Fruit fly (Drosophila melanogaster) whole organism, pupa: Measurements from ENCODE around the gene CCT6.

ENCODE experiments used
- CG10348 ChIP-seq: fragments of 200-800 bp; sonication (Bioruptor generic); IDR thresholded peaks from 2 replicates; pipeline ENCODE4 v1.3.6; 2022; ENCODE audit warnings: missing biosample characterization, missing genetic modification characterization
- CG15710 ChIP-seq: fragments of 200-800 bp; sonication (Bioruptor generic); optimal IDR thresholded peaks from 2 replicates; lab custom pipeline; 2018; ENCODE audit warnings: missing biosample characterization, mild to moderate bottlenecking, missing genetic modification characterization, moderate library complexity
- D1 ChIP-seq: fragments of 200-800 bp; sonication (Bioruptor generic); optimal IDR thresholded peaks from 2 replicates; lab custom pipeline; 2018; ENCODE audit warnings: missing biosample characterization, mild to moderate bottlenecking, missing genetic modification characterization, moderate library complexity
- EcR ChIP-seq: fragments of 200-800 bp; sonication (Bioruptor generic); optimal IDR thresholded peaks from 3 replicates; lab custom pipeline; 2019; ENCODE audit warnings: missing biosample characterization, missing genetic modification characterization, mild to moderate bottlenecking, moderate library complexity, missing genetic modification reagents
- rn ChIP-seq: fragments of 200-800 bp; sonication (Bioruptor generic); IDR thresholded peaks from 2 replicates; pipeline ENCODE4 v1.3.6; 2022; ENCODE audit warnings: missing biosample characterization, missing genetic modification characterization

- TF ChIP-seq D1 (tag; lab: Kevin White, UChicago): no peak
- TF ChIP-seq EcR (GFP tag; lab: Kevin White, UChicago): no peak
- no peak for TF ChIP-seq rn
- TF ChIP-seq CG15710: no peak
- no peak for TF ChIP-seq CG10348
Observed at dm6 chrX:15731968-15732367, 14.5 kb upstream of the CCT6 start, which contains the start of gene CG8191.
